Worm (Caenorhabditis elegans): Measurements from ENCODE around the gene F48G7.4.

F48G7.4 gene

DNA sequence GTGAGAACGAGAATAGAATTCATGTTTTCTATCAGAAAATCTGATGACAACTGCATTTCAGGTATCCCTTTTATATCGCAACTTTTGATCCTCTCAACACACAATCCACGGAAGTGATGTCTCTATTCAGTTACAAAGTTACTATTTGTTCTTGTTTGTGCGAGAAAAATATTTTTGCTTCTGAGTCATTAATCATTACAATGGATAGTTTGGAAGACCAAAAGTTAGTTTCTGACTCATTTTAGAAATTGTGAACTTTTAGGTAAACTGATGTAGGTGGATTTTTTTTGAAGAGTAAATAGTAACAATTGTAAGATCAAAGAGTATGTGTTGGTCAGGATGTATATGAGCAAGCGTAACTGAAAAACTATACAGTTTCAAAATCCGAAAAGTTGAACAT, 9.6 kb upstream of the F48G7.4 start, which contains the start of gene srlf-36:
Gene srlf-36 (minus strand): TSS at position 101 of the 400 bp plus-strand sequence.
- no peak for TF ChIP-seq unc-62 (GFP tag; optimal IDR thresholded peaks at IDR 0.05)

DNA sequence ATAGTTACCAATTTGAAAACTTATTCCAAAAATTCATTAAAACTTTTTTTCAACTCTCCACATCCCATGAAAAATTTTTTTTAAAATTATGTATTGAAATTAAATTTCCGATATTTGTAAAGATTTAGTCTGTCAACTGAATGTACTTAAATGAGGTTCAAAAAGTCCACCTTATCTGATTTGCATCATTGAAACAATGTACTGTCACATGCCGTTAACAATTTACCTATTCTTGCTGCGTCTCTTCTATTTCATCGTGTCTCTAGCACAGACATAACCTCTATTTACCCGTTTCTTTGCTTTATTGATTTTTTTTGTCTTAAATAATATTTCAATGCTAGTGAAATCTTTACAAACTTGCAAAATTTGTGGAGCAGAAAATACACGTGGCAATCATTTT, 9.0 kb upstream of the F48G7.4 start, which contains the start of gene nhr-90:
Gene nhr-90 (plus strand): TSS at position 296 of the 400 bp plus-strand sequence.
- no peak for TF ChIP-seq unc-62 (GFP tag; optimal IDR thresholded peaks at IDR 0.05)

- TF ChIP-seq unc-62 (GFP tag; optimal IDR thresholded peaks at IDR 0.05), result no peak
These were observed 4.0 kb upstream of the F48G7.4 start, which contains the start of gene F48G7.13 for ce11 chrV:615275-615674. Gene F48G7.13, plus strand, starts transcription at chrV:615575.

DNA sequence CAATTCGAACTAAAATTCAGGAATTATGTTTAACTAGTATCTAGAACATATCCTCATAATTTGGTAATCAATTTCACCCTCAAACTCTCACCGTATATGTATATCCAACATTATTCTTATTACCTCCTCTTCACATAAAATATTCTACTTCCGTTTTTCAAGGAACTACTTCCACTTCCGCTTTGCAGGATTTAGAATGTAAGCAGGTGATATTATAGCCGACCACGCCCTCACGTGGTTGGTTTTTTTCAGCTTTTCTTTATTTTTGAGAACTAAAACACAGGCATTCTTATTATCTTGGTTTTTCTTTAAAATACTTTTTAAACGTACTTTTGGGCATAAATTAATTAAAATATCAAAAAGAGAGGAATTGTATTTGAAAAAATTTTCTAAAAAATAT, 1.3 kb upstream of the F48G7.4 start:
- no peak for TF ChIP-seq unc-62 (GFP tag; optimal IDR thresholded peaks at IDR 0.05)

ce11 chrV:620987-621386, 1.7 kb downstream of the F48G7.4 start:
- TF ChIP-seq unc-62 (GFP tag; optimal IDR thresholded peaks at IDR 0.05), result no peak

ce11 chrV:622902-623301, 3.6 kb downstream of the F48G7.4 start, which contains the start of gene F48G7.5:
Gene F48G7.5, minus strand, starts transcription at chrV:622935.
- no peak for TF ChIP-seq unc-62 (GFP tag; optimal IDR thresholded peaks at IDR 0.05)

DNA sequence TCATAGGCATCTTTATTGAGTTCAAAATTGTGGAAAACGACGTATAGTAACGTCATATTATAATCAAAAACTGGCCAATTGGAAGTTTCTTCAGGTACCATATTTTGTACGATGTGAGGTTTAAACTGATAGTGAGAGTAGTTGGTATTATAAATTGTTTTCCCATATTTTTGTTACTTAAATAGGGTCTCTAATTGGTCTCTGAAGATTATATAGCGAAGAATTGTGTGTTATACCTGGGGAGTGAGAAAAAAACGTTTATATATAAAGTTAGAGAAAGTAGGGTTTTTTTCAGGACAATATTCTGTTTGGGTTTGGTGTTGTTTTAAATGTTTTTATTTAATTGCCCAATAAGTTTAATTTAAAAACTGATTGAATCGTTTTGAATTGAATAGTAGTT, 5.7 kb downstream of the F48G7.4 start, which contains the start of gene srt-17:
Gene srt-17 (minus strand): TSS at position 101 of the 400 bp plus-strand sequence.
- TF ChIP-seq unc-62 (GFP tag; optimal IDR thresholded peaks at IDR 0.05), result no peak

DNA sequence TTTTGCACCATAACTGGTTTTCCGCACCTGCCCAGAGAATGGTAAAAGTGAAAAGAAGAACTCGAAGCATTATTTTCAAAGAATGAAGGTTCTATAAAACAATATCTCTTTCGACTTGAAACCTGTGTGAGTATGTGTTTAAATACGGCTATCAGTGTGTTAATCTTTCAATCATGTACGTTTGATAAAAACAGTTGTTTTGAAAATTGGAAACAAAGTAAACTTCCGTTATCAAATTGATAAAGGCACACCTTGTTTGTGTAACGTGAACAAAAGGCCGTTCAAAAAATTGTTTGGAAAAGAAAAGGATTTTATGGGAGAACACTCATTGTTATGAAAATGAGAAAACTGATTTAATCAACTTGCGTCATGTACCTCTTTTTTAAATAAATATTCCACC, 7.1 kb downstream of the F48G7.4 start, which contains the start of gene F48G7.7:
Gene F48G7.7 (minus strand): TSS at position 101 of the 400 bp plus-strand sequence.
- TF ChIP-seq unc-62 (GFP tag; optimal IDR thresholded peaks at IDR 0.05), result no peak

- TF ChIP-seq unc-62 (GFP tag; optimal IDR thresholded peaks at IDR 0.05), result no peak
These were observed 8.3 kb downstream of the F48G7.4 start, which contains the start of gene F48G7.8 for ce11 chrV:627585-627984. Gene F48G7.8, minus strand, starts transcription at chrV:627685.

- no peak for TF ChIP-seq unc-62 (GFP tag; optimal IDR thresholded peaks at IDR 0.05)
These were observed 9.3 kb downstream of the F48G7.4 start, which contains the start of gene F48G7.9 for ce11 chrV:628527-628926. Gene F48G7.9, minus strand, starts transcription at chrV:628627.

ce11 chrV:631832-632231, 12.6 kb downstream of the F48G7.4 start:
- no peak for TF ChIP-seq unc-62 (GFP tag; optimal IDR thresholded peaks at IDR 0.05)

- no peak for TF ChIP-seq unc-62 (GFP tag; optimal IDR thresholded peaks at IDR 0.05)
These were observed 15.6 kb downstream of the F48G7.4 start, which contains the start of gene F48G7.10 for ce11 chrV:634855-635254. Gene F48G7.10, minus strand, starts transcription at chrV:634955.

DNA sequence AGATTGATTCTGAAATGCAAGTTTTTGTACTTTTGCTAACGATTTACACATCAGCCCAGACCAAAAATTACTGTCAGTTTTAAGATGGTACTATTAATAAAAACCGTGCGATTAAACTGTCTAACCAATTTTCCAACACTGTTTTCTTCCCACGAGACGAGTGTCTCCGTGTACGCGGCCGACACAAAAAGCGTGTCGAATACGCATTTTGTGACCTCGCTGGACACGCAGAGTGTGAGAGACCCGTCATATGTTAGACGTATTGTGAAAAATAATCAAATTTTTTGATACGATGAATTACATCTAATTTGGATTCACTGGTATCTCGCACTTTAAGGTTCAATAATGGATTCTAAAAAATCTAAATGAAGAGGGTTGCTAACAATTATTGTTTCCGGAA, 16.4 kb downstream of the F48G7.4 start:
- TF ChIP-seq unc-62 (GFP tag; optimal IDR thresholded peaks at IDR 0.05), result no peak

- TF ChIP-seq unc-62 (GFP tag; optimal IDR thresholded peaks at IDR 0.05), result no peak
These were observed 17.0 kb downstream of the F48G7.4 start, which contains the start of gene pals-31 for ce11 chrV:636281-636680. Gene pals-31, plus strand, starts transcription at chrV:636581.

- TF ChIP-seq unc-62 (GFP tag; optimal IDR thresholded peaks at IDR 0.05), result no peak
These were observed 19.1 kb downstream of the F48G7.4 start, which contains the start of gene srj-37 for ce11 chrV:638328-638727. Gene srj-37, plus strand, starts transcription at chrV:638628.

DNA sequence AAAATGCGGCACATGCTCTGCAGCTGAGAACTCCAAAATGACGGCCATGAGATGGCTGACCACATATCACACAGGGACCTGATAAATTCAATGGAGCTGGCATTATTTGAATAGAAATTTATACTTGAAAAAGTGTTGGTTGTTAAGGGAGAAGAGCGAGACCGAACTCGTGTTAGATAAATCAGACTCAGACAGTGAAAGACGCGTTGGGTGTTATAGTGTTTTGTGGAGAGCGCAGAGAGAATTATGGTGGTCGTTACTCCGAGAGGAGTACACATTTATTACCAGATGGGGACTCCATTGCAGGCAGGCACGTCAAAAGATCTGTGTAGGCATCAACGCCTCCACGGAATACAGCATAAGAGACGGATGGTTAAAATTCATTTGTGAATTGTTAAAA, 23.5 kb downstream of the F48G7.4 start, which contains the start of gene nhr-190:
Gene nhr-190 (minus strand): TSS at position 175 of the 400 bp plus-strand sequence.
- TF ChIP-seq unc-62 (GFP tag; optimal IDR thresholded peaks at IDR 0.05), result no peak

DNA sequence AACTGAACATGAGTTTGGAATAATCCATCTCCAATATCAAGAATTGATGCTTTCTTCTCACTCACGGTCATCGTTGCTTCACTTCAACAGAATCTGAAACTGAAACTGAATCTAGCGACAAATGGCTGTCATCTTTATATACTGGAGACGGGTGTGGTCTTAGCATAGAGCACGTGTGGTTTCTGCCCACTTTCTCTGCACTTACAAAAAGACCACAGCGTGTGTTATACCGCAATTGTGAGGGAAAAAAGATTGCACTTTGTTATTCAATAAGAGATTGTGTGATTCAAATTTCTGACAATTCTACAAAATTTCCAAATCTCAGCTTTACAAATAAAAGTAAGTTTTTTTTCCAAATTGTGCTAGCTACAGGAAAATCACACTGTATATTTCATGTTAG, 26.9 kb downstream of the F48G7.4 start, which contains the start of gene F48G7.12:
Gene F48G7.12 (minus strand): TSS at position 101 of the 400 bp plus-strand sequence.
- no peak for TF ChIP-seq unc-62 (GFP tag; optimal IDR thresholded peaks at IDR 0.05)

Data from whole organism, dauer.